Worm (Caenorhabditis elegans) whole organism, early embryonic: Measurements from ENCODE around the gene C27D6.11.

Experiments used
- B0310.2 ChIP-seq: sonication (generic microtip); optimal IDR thresholded peaks from 2 replicates; lab custom pipeline; 2016; ENCODE audit warnings: mild to moderate bottlenecking, missing genetic modification characterization, missing compliant biosample characterization
- F13C5.2 ChIP-seq: sonication (generic microtip); optimal IDR thresholded peaks from 2 replicates; lab custom pipeline; 2017; ENCODE audit warnings: mild to moderate bottlenecking, missing genetic modification characterization, inconsistent platforms, missing compliant biosample characterization
- aly-1 ChIP-seq: sonication (generic microtip); optimal IDR thresholded peaks from 2 replicates; lab custom pipeline; 2016; ENCODE audit warnings: missing genetic modification characterization, missing compliant biosample characterization
- ama-1 ChIP-seq: fragments of 150-350 bp; optimal IDR thresholded peaks from 2 replicates; lab custom pipeline; 2014
- ceh-13 ChIP-seq: fragments of 200-800 bp; sonication (Bioruptor generic); optimal IDR thresholded peaks from 2 replicates; lab custom pipeline; 2018; ENCODE audit warnings: mild to moderate bottlenecking, missing genetic modification characterization, missing compliant biosample characterization
- ceh-36 ChIP-seq: sonication (generic microtip); optimal IDR thresholded peaks from 2 replicates; lab custom pipeline; 2016; ENCODE audit warnings: missing genetic modification characterization, inconsistent platforms, missing compliant biosample characterization
- ets-7 ChIP-seq: sonication (generic microtip); optimal IDR thresholded peaks from 2 replicates; lab custom pipeline; 2016; ENCODE audit warnings: missing genotype, missing genetic modification characterization, missing compliant biosample characterization
- flt-1 ChIP-seq: fragments of 200-800 bp; sonication (Bioruptor generic); IDR thresholded peaks from 2 replicates; pipeline ENCODE4 v1.3.6; 2022; ENCODE audit warnings: missing genetic modification characterization, missing compliant biosample characterization
- hmbx-1 ChIP-seq: sonication (generic microtip); optimal IDR thresholded peaks from 2 replicates; lab custom pipeline; 2016; ENCODE audit warnings: mild to moderate bottlenecking, missing genetic modification characterization, missing compliant biosample characterization
- hmg-4 ChIP-seq: fragments of 200-800 bp; sonication (Bioruptor generic); optimal IDR thresholded peaks from 2 replicates; lab custom pipeline; 2018; ENCODE audit warnings: mild to moderate bottlenecking, missing genetic modification characterization, missing compliant biosample characterization
- hnd-1 ChIP-seq: sonication (generic microtip); optimal IDR thresholded peaks from 2 replicates; lab custom pipeline; 2016; ENCODE audit warnings: missing genetic modification characterization, missing compliant biosample characterization
- pes-1 ChIP-seq: fragments of 200-800 bp; sonication (Bioruptor generic); IDR thresholded peaks from 2 replicates; pipeline ENCODE4 v1.3.6; 2022; ENCODE audit warnings: missing genetic modification reagents, missing genetic modification characterization, missing compliant biosample characterization
- scrt-1 ChIP-seq: fragments of 200-800 bp; sonication (Bioruptor generic); IDR thresholded peaks from 2 replicates; pipeline ENCODE4 v1.3.6; 2022; ENCODE audit warnings: missing genetic modification characterization, missing compliant biosample characterization
- sea-1 ChIP-seq: fragments of 200-800 bp; sonication (Bioruptor generic); conservative IDR thresholded peaks from 2 replicates; pipeline ENCODE4 v1.3.6; 2022; ENCODE audit warnings: missing genetic modification characterization, missing compliant biosample characterization
- tbx-11 ChIP-seq: fragments of 200-800 bp; sonication (Bioruptor generic); IDR thresholded peaks from 2 replicates; pipeline ENCODE4 v1.3.6; 2022; ENCODE audit warnings: missing genetic modification characterization, missing compliant biosample characterization
- tbx-37 ChIP-seq: fragments of 200-800 bp; sonication (Bioruptor generic); conservative IDR thresholded peaks from 2 replicates; pipeline ENCODE4 v1.3.6; 2022; ENCODE audit warnings: missing genetic modification reagents, missing genetic modification characterization, missing compliant biosample characterization
- tra-4 ChIP-seq: sonication (generic microtip); optimal IDR thresholded peaks from 2 replicates; lab custom pipeline; 2017; ENCODE audit warnings: missing genetic modification characterization, missing compliant biosample characterization

The C27D6.11 gene

ce11 chrII:5161102-5161501 is at the start of gene C27D6.11:
Gene C27D6.11, minus strand, starts transcription at chrII:5161202.
- no peak for TF ChIP-seq flt-1 (GFP tag; lab: Robert Waterston, UW)

DNA sequence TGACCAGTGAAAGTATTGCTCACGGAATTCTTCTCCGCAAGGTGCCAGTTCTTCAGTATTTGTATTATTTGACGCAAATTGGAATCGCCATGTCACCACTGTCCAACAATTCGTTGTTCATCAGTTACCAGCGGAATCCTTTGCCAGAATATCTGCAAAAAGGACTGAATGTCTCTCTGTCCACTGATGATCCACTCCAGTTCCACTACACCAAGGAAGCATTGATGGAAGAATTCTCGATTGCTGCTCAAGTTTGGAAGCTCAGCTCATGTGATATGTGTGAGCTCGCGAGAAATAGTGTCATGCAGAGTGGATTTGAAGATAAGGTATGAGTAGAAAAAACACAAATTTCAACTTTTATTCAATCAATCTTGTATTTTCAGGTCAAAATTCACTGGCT is 48.1 kb upstream of the C27D6.11 start:
- TF ChIP-seq hmbx-1: no peak
- no peak for TF ChIP-seq aly-1
- TF ChIP-seq ets-7 (tag; lab: Kevin White, UChicago): no peak
- TF ChIP-seq tbx-11 (GFP tag; lab: Robert Waterston, UW): no peak
- TF ChIP-seq F13C5.2 (tag; lab: Kevin White, UChicago): no peak
- TF ChIP-seq B0310.2 (tag; lab: Kevin White, UChicago): no peak
- TF ChIP-seq hnd-1 (tag; lab: Kevin White, UChicago): no peak
- no peak for TF ChIP-seq ceh-36 (tag; lab: Kevin White, UChicago)
- no peak for TF ChIP-seq flt-1 (GFP tag; lab: Robert Waterston, UW)
- TF ChIP-seq scrt-1: no peak
- TF ChIP-seq sea-1: no peak
- TF ChIP-seq hmg-4: no peak
- TF ChIP-seq ama-1: no peak
- no peak for TF ChIP-seq ceh-13
- no peak for TF ChIP-seq tbx-37 (GFP tag; lab: Robert Waterston, UW)
- no peak for TF ChIP-seq pes-1
- no peak for TF ChIP-seq tra-4 (tag; lab: Kevin White, UChicago)

DNA sequence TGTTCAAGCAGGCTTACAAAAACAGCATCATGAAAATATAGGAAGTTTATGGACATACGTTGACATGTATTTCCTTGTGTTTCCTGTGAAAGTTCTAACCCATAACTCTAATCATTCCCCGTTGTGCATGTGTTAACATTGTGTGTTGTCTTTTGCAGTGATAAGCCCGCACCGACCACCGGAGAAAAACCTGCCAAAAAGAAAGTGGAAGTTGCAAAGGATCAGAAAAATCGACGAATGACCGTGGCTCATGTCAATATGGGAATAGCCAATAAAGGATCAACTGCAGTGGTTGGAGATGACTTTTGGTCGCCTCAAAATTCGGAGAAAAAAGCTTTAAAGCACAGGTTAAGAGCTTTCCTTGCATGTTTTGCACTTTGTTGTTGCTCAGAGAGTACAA is 44.3 kb upstream of the C27D6.11 start:
- TF ChIP-seq ceh-36 (tag; lab: Kevin White, UChicago): no peak
- no peak for TF ChIP-seq tbx-37 (GFP tag; lab: Robert Waterston, UW)
- no peak for TF ChIP-seq hnd-1 (tag; lab: Kevin White, UChicago)
- TF ChIP-seq tra-4 (tag; lab: Kevin White, UChicago): no peak
- no peak for TF ChIP-seq hmbx-1
- no peak for TF ChIP-seq aly-1
- no peak for TF ChIP-seq pes-1
- no peak for TF ChIP-seq sea-1
- TF ChIP-seq scrt-1: no peak
- no peak for TF ChIP-seq hmg-4
- TF ChIP-seq F13C5.2 (tag; lab: Kevin White, UChicago): no peak
- no peak for TF ChIP-seq flt-1 (GFP tag; lab: Robert Waterston, UW)
- TF ChIP-seq tbx-11 (GFP tag; lab: Robert Waterston, UW): no peak

- TF ChIP-seq ama-1 (no peak), ceh-36 (tag; lab: Kevin White, UChicago) (no peak), ets-7 (tag; lab: Kevin White, UChicago) (no peak), F13C5.2 (tag; lab: Kevin White, UChicago) (no peak), sea-1 (no peak), hmbx-1 (no peak), B0310.2 (tag; lab: Kevin White, UChicago) (no peak), ceh-13 (no peak), flt-1 (GFP tag; lab: Robert Waterston, UW) (no peak), tbx-37 (GFP tag; lab: Robert Waterston, UW) (no peak), hnd-1 (tag; lab: Kevin White, UChicago) (no peak), hmg-4 (no peak)
Measured at ce11 chrII:5202930-5203329, 41.9 kb upstream of the C27D6.11 start, which contains the start of gene ampd-1. Gene ampd-1, plus strand, starts transcription at chrII:5203322.

DNA sequence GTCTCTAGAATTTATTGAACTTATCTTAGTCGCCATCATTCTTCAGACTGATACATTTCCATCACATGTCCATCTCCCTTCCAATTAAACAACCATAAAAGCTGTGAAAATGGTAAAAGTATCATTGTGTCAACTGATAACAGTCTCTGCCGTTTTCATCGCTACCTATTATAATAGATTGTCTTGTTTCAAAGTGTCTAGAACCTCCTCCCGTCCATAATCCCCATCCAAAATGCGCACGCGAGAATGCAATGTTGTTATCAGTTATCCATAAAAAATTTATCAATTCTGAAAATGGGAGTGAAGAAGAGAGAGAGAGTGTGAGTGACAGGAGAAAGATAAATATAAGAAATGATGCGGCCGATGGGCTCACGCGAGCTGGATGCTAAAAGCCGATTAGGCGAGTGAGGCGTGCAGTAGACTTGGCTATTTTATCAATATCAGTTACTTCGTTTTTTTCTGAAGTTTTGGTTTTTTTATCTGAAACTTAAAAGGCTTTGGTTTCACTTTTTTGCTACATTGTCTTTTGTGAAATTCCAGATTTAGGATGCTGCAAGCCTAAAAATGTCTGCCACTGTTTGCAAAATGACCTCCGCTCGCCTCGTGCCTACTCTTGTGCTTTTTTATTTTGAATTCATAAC is 41.0 kb upstream of the C27D6.11 start:
- TF ChIP-seq tbx-37 (GFP tag; lab: Robert Waterston, UW) (no peak), ceh-13 (no peak), ama-1 (no peak), aly-1 (no peak), hnd-1 (tag; lab: Kevin White, UChicago) (no peak), flt-1 (GFP tag; lab: Robert Waterston, UW) (no peak), tbx-11 (GFP tag; lab: Robert Waterston, UW) (no peak), F13C5.2 (tag; lab: Kevin White, UChicago) (no peak), hmg-4 (no peak)

- TF ChIP-seq hmbx-1 (no peak), flt-1 (GFP tag; lab: Robert Waterston, UW) (no peak)
Measured at ce11 chrII:5200987-5201582, 40.1 kb upstream of the C27D6.11 start.

ce11 chrII:5199497-5199896 is 38.5 kb upstream of the C27D6.11 start, which contains the start of gene msp-50:
Gene msp-50, plus strand, starts transcription at chrII:5199797.
- TF ChIP-seq hnd-1 (tag; lab: Kevin White, UChicago) (no peak), B0310.2 (tag; lab: Kevin White, UChicago) (no peak), ceh-36 (tag; lab: Kevin White, UChicago) (no peak), F13C5.2 (tag; lab: Kevin White, UChicago) (no peak), tbx-11 (GFP tag; lab: Robert Waterston, UW) (no peak)

ce11 chrII:5195504-5195903 is 34.5 kb upstream of the C27D6.11 start, which contains the start of gene C34F11.5:
Gene C34F11.5, plus strand, starts transcription at chrII:5195804.
- TF ChIP-seq hmbx-1 (no peak), tbx-37 (GFP tag; lab: Robert Waterston, UW) (no peak), tra-4 (tag; lab: Kevin White, UChicago) (no peak), F13C5.2 (tag; lab: Kevin White, UChicago) (no peak), ceh-13 (no peak), tbx-11 (GFP tag; lab: Robert Waterston, UW) (no peak), flt-1 (GFP tag; lab: Robert Waterston, UW) (no peak), ets-7 (tag; lab: Kevin White, UChicago) (no peak), sea-1 (no peak), ceh-36 (tag; lab: Kevin White, UChicago) (no peak), hmg-4 (no peak), B0310.2 (tag; lab: Kevin White, UChicago) (no peak), scrt-1 (no peak)
